Fruit fly (Drosophila melanogaster) whole organism, embryonic: ENCODE results near the gene mgr.

ENCODE experiments used
- Aef1 ChIP-seq: fragments of 200-800 bp; sonication (Bioruptor generic); IDR thresholded peaks from 3 replicates; pipeline ENCODE4 v1.3.6; 2022; ENCODE audit warnings: missing biosample characterization, missing genetic modification characterization
- Atf6 ChIP-seq: fragments of 200-800 bp; sonication (Bioruptor generic); IDR thresholded peaks from 2 replicates; pipeline ENCODE4 v1.3.6; 2022; ENCODE audit warnings: missing biosample characterization, missing genetic modification characterization
- Bgb ChIP-seq: fragments of 200-800 bp; sonication (Bioruptor generic); IDR thresholded peaks from 2 replicates; pipeline ENCODE4 v1.3.6; 2022; ENCODE audit warnings: missing biosample characterization, missing genetic modification characterization; ENCODE audit not compliant: partially characterized antibody
- C15 ChIP-seq: fragments of 200-800 bp; sonication (Bioruptor generic); IDR thresholded peaks from 3 replicates; pipeline ENCODE4 v1.3.6; 2022; ENCODE audit warnings: missing biosample characterization, missing genetic modification characterization
- CG10274 ChIP-seq: fragments of 200-800 bp; sonication (Bioruptor generic); optimal IDR thresholded peaks from 3 replicates; lab custom pipeline; 2017; ENCODE audit warnings: missing biosample characterization, mild to moderate bottlenecking, missing genetic modification characterization
- CG11093 ChIP-seq: fragments of 200-800 bp; sonication (Bioruptor generic); IDR thresholded peaks from 3 replicates; pipeline ENCODE4 v1.3.6; 2022; ENCODE audit warnings: missing biosample characterization, missing genetic modification characterization
- CG1233 ChIP-seq: fragments of 200-800 bp; sonication (Bioruptor generic); optimal IDR thresholded peaks from 4 replicates; lab custom pipeline; 2018; ENCODE audit warnings: missing biosample characterization, mild to moderate bottlenecking, missing genetic modification characterization
- CG12942 ChIP-seq: fragments of 200-800 bp; sonication (Bioruptor generic); optimal IDR thresholded peaks from 3 replicates; lab custom pipeline; 2016; ENCODE audit warnings: missing biosample characterization, missing genetic modification characterization
- CG13624 ChIP-seq: fragments of 200-800 bp; sonication (Bioruptor generic); optimal IDR thresholded peaks from 2 replicates; lab custom pipeline; 2016; ENCODE audit warnings: missing biosample characterization, missing genetic modification characterization
- CG14710 ChIP-seq: fragments of 200-800 bp; sonication (Bioruptor generic); optimal IDR thresholded peaks from 3 replicates; lab custom pipeline; 2019; ENCODE audit warnings: missing biosample characterization, mild to moderate bottlenecking, missing genetic modification characterization, moderate library complexity
- CG15601 ChIP-seq: fragments of 200-800 bp; sonication (Bioruptor generic); optimal IDR thresholded peaks from 3 replicates; lab custom pipeline; 2019; ENCODE audit warnings: missing biosample characterization, mild to moderate bottlenecking, missing genetic modification characterization, moderate library complexity
- CG17359 ChIP-seq: fragments of 200-800 bp; sonication (Bioruptor generic); optimal IDR thresholded peaks from 3 replicates; lab custom pipeline; 2018; ENCODE audit warnings: missing biosample characterization, mild to moderate bottlenecking, missing genetic modification characterization, moderate library complexity
- CG2129 ChIP-seq: fragments of 200-800 bp; sonication (Bioruptor generic); IDR thresholded peaks from 2 replicates; pipeline ENCODE4 v1.3.6; 2022; ENCODE audit warnings: missing biosample characterization, missing genetic modification characterization; ENCODE audit not compliant: partially characterized antibody
- CG32532 ChIP-seq: fragments of 200-800 bp; sonication (Bioruptor generic); IDR thresholded peaks from 2 replicates; pipeline ENCODE4 v1.3.6; 2022; ENCODE audit warnings: missing biosample characterization, missing genetic modification characterization
- CG3726 ChIP-seq: fragments of 200-800 bp; sonication (Bioruptor generic); IDR thresholded peaks from 3 replicates; pipeline ENCODE4, ENCODE4 v1.3.6; 2022; ENCODE audit warnings: missing biosample characterization, missing genetic modification characterization
- CG4707 ChIP-seq: fragments of 200-800 bp; sonication (Bioruptor generic); optimal IDR thresholded peaks from 2 replicates; lab custom pipeline; 2018; ENCODE audit warnings: missing biosample characterization, mild to moderate bottlenecking, missing genetic modification characterization, moderate library complexity
- CG6854 ChIP-seq: fragments of 200-800 bp; sonication (Bioruptor generic); optimal IDR thresholded peaks from 3 replicates; lab custom pipeline; 2017; ENCODE audit warnings: missing biosample characterization, mild to moderate bottlenecking, missing genetic modification characterization
- CG8290 ChIP-seq, 3 experiments: fragments of 200-800 bp; sonication (Bioruptor generic); optimal IDR thresholded peaks; 2 replicates each; lab custom pipeline; 2016 to 2019; ENCODE audit warnings: missing biosample characterization in 3 of 3, missing genetic modification characterization in 3 of 3, mild to moderate bottlenecking in 2 of 3, moderate library complexity in 1 of 3
- CkIIα-i1 ChIP-seq: fragments of 200-800 bp; sonication (Bioruptor generic); IDR thresholded peaks from 2 replicates; pipeline ENCODE4 v1.3.6; 2022; ENCODE audit warnings: missing biosample characterization, missing genetic modification characterization
- CrebB ChIP-seq: fragments of 200-800 bp; sonication (Bioruptor generic); optimal IDR thresholded peaks from 3 replicates; lab custom pipeline; 2018; ENCODE audit warnings: missing biosample characterization, mild to moderate bottlenecking, missing genetic modification characterization
- Nf-YC ChIP-seq: fragments of 200-800 bp; optimal IDR thresholded peaks from 3 replicates; lab custom pipeline; 2019; ENCODE audit warnings: missing biosample characterization, mild to moderate bottlenecking, missing genetic modification characterization, moderate library complexity
- Vsx1 ChIP-seq: fragments of 200-800 bp; sonication (Bioruptor generic); optimal IDR thresholded peaks from 2 replicates; lab custom pipeline; 2017; ENCODE audit warnings: missing biosample characterization, mild to moderate bottlenecking, missing genetic modification characterization, missing genetic modification reagents
- chif ChIP-seq, 2 experiments: fragments of 200-800 bp; sonication (Bioruptor generic); optimal IDR thresholded peaks; 3 replicates each; lab custom pipeline; 2016; ENCODE audit warnings: missing biosample characterization in 2 of 2, missing genetic modification characterization in 2 of 2
- crol ChIP-seq: fragments of 200-800 bp; sonication (Bioruptor generic); IDR thresholded peaks from 2 replicates; pipeline ENCODE4 v1.3.6; 2022; ENCODE audit warnings: missing biosample characterization, missing genetic modification characterization
- dysf ChIP-seq: fragments of 200-800 bp; sonication (Bioruptor generic); IDR thresholded peaks from 3 replicates; pipeline ENCODE4 v1.3.6; 2022; ENCODE audit warnings: missing biosample characterization, missing genetic modification characterization
- emc ChIP-seq: fragments of 200-800 bp; sonication (Bioruptor generic); optimal IDR thresholded peaks from 2 replicates; lab custom pipeline; 2016; ENCODE audit warnings: missing biosample characterization, missing genetic modification characterization
- eve ChIP-seq, 2 experiments: fragments of >200 bp; optimal IDR thresholded peaks; 2 replicates each; lab custom pipeline; 2017; ENCODE audit warnings: missing biosample characterization in 2 of 2, missing genetic modification characterization in 2 of 2
- ewg ChIP-seq: fragments of 200-800 bp; sonication (Bioruptor generic); optimal IDR thresholded peaks from 3 replicates; lab custom pipeline; 2017; ENCODE audit warnings: mild to moderate bottlenecking, missing biosample characterization, missing genetic modification reagents, missing genetic modification characterization
- gfzf ChIP-seq: fragments of 200-800 bp; sonication (Bioruptor generic); optimal IDR thresholded peaks from 2 replicates; lab custom pipeline; 2016; ENCODE audit warnings: missing biosample characterization, mild to moderate bottlenecking, missing genetic modification characterization, moderate library complexity
- jing ChIP-seq: fragments of 200-800 bp; sonication (Bioruptor generic); optimal IDR thresholded peaks from 2 replicates; lab custom pipeline; 2018; ENCODE audit warnings: missing biosample characterization, mild to moderate bottlenecking, missing genetic modification characterization
- otp ChIP-seq: fragments of 200-800 bp; sonication (Bioruptor generic); IDR thresholded peaks from 3 replicates; pipeline ENCODE4, ENCODE4 v1.3.6; 2022; ENCODE audit warnings: missing biosample characterization, missing genetic modification characterization
- peb ChIP-seq: fragments of 200-800 bp; sonication (Bioruptor generic); IDR thresholded peaks from 2 replicates; pipeline ENCODE4 v1.3.6; 2022; ENCODE audit warnings: missing biosample characterization, missing genetic modification characterization
- seq ChIP-seq: fragments of 200-800 bp; sonication (Bioruptor generic); IDR thresholded peaks from 2 replicates; pipeline ENCODE4 v1.3.6; 2022; ENCODE audit warnings: missing biosample characterization, missing genetic modification characterization
- shn ChIP-seq: fragments of 200-800 bp; sonication (Bioruptor generic); optimal IDR thresholded peaks from 3 replicates; lab custom pipeline; 2016; ENCODE audit warnings: missing biosample characterization, missing genetic modification characterization
- sima ChIP-seq: fragments of 200-800 bp; sonication (Bioruptor generic); optimal IDR thresholded peaks from 2 replicates; lab custom pipeline; 2016; ENCODE audit warnings: missing biosample characterization, missing genetic modification characterization
- slbo ChIP-seq: fragments of 200-800 bp; sonication (Bioruptor generic); IDR thresholded peaks from 2 replicates; pipeline ENCODE4 v1.3.6; 2022; ENCODE audit warnings: missing biosample characterization, missing genetic modification characterization
- so ChIP-seq: fragments of 200-800 bp; sonication (Bioruptor generic); IDR thresholded peaks from 3 replicates; pipeline ENCODE4 v1.3.6; 2022; ENCODE audit warnings: missing biosample characterization, missing genetic modification characterization
- sqz ChIP-seq: fragments of 200-800 bp; sonication (Bioruptor generic); optimal IDR thresholded peaks from 3 replicates; lab custom pipeline; 2018; ENCODE audit warnings: missing biosample characterization, mild to moderate bottlenecking, missing genetic modification characterization
- tll ChIP-seq, 2 experiments: fragments of 200-800 bp in 1 of 2; fragments of >200 bp in 1 of 2; sonication (Bioruptor generic) in 1 of 2; optimal IDR thresholded peaks; 2 replicates each; lab custom pipeline; 2017 to 2019; ENCODE audit warnings: missing biosample characterization in 2 of 2, missing genetic modification characterization in 2 of 2, mild to moderate bottlenecking in 1 of 2, moderate library complexity in 1 of 2
- twi ChIP-seq: fragments of 200-800 bp; optimal IDR thresholded peaks from 2 replicates; lab custom pipeline; 2019; ENCODE audit warnings: missing biosample characterization, mild to moderate bottlenecking, missing genetic modification characterization, moderate library complexity
- unc-4 ChIP-seq: fragments of 200-800 bp; sonication (Bioruptor generic); IDR thresholded peaks from 2 replicates; pipeline ENCODE4 v1.3.6; 2022; ENCODE audit warnings: missing biosample characterization, missing genetic modification characterization; ENCODE audit not compliant: partially characterized antibody
- wdn ChIP-seq: fragments of 200-800 bp; sonication (Bioruptor generic); IDR thresholded peaks from 2 replicates; pipeline ENCODE4 v1.3.6; 2022; ENCODE audit warnings: missing biosample characterization, missing genetic modification characterization
- wek ChIP-seq: fragments of 200-800 bp; sonication (Bioruptor generic); optimal IDR thresholded peaks from 3 replicates; lab custom pipeline; 2018; ENCODE audit warnings: missing biosample characterization, mild to moderate bottlenecking, missing genetic modification characterization, moderate library complexity
- z ChIP-seq: fragments of 200-800 bp; sonication (Bioruptor generic); IDR thresholded peaks from 3 replicates; pipeline ENCODE4 v1.3.6; 2022; ENCODE audit warnings: missing biosample characterization, missing genetic modification characterization

mgr gene

DNA sequence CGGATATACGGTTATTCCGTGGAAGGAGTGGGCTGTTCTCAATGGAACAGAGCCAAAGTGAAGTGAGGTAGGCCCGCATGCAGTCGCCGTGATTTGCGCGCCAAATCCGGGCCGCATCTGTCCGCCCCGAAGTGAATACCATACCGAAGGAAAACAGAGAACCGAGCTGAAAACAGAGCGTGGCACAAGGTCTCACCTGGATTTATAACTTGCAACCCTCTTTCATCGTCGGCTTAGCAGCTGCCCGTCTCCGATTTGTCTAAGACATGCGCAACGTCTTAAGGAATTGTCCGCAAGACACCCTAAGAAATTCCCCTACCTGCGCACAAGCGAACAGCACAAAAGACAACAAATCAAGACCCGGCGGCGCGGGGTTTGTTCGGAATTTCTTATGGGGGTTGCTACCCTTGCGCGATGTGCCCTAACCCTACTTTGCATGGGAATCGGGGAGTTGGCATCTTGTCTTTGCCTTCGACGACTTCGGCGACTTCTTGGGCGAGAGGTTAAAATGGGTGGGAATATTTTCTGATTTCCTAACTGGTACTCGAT, 31.0 kb downstream of the mgr start (continued):
- TF ChIP-seq CG2129 (GFP tag; lab: Robert Waterston, UW) (no peak), dysf (GFP tag; lab: Robert Waterston, UW) (no peak), crol (GFP tag; lab: Robert Waterston, UW) (0 out of 2 replicates have a peak, but pooled peaks have one; percentile 10), wdn (GFP tag; lab: Robert Waterston, UW) (no peak), peb (GFP tag; lab: Robert Waterston, UW) (no peak), CG32532 (GFP tag; lab: Robert Waterston, UW) (no peak), emc (GFP tag; lab: Kevin White, UChicago) (no peak), CG1233 (GFP tag; lab: Kevin White, UChicago) (no peak), Bgb (GFP tag; lab: Robert Waterston, UW) (no peak), sqz (GFP tag; lab: Kevin White, UChicago) (peak; percentile 43), z (GFP tag; lab: Robert Waterston, UW) (no peak), CG12942 (no peak), chif (GFP tag; optimal IDR thresholded peaks at IDR 0.05; lab: Kevin White, UChicago) (no peak), twi (tag; lab: Kevin White, UChicago) (peak; percentile 65), CG6854 (no peak), sima (GFP tag; lab: Kevin White, UChicago) (no peak), CG11093 (GFP tag; lab: Robert Waterston, UW) (no peak), CG13624 (GFP tag; lab: Kevin White, UChicago) (no peak), jing (no peak), Atf6 (no peak), Aef1 (no peak), C15 (no peak), CG4707 (GFP tag; lab: Kevin White, UChicago) (no peak), CG14710 (no peak), shn (no peak), seq (GFP tag; lab: Robert Waterston, UW) (peak; percentile 35; the same call in 1 of the 2 replicates), otp (no peak), eve (GFP tag; optimal IDR thresholded peaks at IDR 0.05; lab: Kevin White, UChicago) (no peak), unc-4 (no peak), tll (GFP tag; optimal IDR thresholded peaks at IDR 0.05; lab: Kevin White, UChicago) (peak in 1 of 2 experiments; percentile 76), slbo (GFP tag; lab: Robert Waterston, UW) (no peak), CG3726 (GFP tag; lab: Robert Waterston, UW) (no peak), CrebB (tag; lab: Kevin White, UChicago) (no peak), ewg (GFP tag; lab: Kevin White, UChicago) (peak; percentile 66), CG17359 (tag; lab: Kevin White, UChicago) (no peak), so (GFP tag; lab: Robert Waterston, UW) (no peak), CG10274 (GFP tag; lab: Kevin White, UChicago) (no peak), CG15601 (no peak), gfzf (GFP tag; lab: Kevin White, UChicago) (no peak), Vsx1 (no peak), CkIIα-i1 (no peak), Nf-YC (tag; lab: Kevin White, UChicago) (peak; percentile 87), wek (no peak), CG8290 (GFP tag; optimal IDR thresholded peaks at IDR 0.05; lab: Kevin White, UChicago) (no peak), CG8290 (tag; optimal IDR thresholded peaks at IDR 0.05; lab: Kevin White, UChicago) (no peak)
